Fruit fly (Drosophila melanogaster) whole organism, prepupa: Measurements from ENCODE around the gene CG12725.

Experiments used
- Blimp-1 ChIP-seq: fragments of 200-800 bp; sonication (Bioruptor generic); optimal IDR thresholded peaks from 3 replicates; lab custom pipeline; 2017; ENCODE audit warnings: missing biosample characterization, missing genetic modification characterization, mild to moderate bottlenecking, moderate library complexity, missing genetic modification reagents
- CG10631 ChIP-seq: fragments of 200-800 bp; sonication (Bioruptor generic); optimal IDR thresholded peaks from 2 replicates; lab custom pipeline; 2016; ENCODE audit warnings: missing biosample characterization, missing genetic modification characterization
- CG10669 ChIP-seq: fragments of 200-800 bp; sonication (Bioruptor generic); optimal IDR thresholded peaks from 3 replicates; lab custom pipeline; 2018; ENCODE audit warnings: missing biosample characterization, mild to moderate bottlenecking, missing genetic modification characterization, moderate library complexity
- CG11762 ChIP-seq: fragments of 200-800 bp; sonication (Bioruptor generic); optimal IDR thresholded peaks from 3 replicates; lab custom pipeline; 2016; ENCODE audit warnings: missing biosample characterization, missing genetic modification characterization; ENCODE audit not compliant: insufficient read depth
- CG11902 ChIP-seq: fragments of 200-800 bp; sonication (Bioruptor generic); optimal IDR thresholded peaks from 3 replicates; lab custom pipeline; 2016; ENCODE audit warnings: missing biosample characterization, missing genetic modification characterization
- CG15336 ChIP-seq: fragments of 200-800 bp; sonication (Bioruptor generic); IDR thresholded peaks from 2 replicates; pipeline ENCODE4 v1.3.6; 2022; ENCODE audit warnings: missing biosample characterization, missing genetic modification characterization
- CG1621 ChIP-seq: fragments of 200-800 bp; sonication (Bioruptor generic); optimal IDR thresholded peaks from 3 replicates; lab custom pipeline; 2018; ENCODE audit warnings: missing biosample characterization, mild to moderate bottlenecking, missing genetic modification characterization
- CG3032 ChIP-seq: fragments of 200-800 bp; optimal IDR thresholded peaks from 2 replicates; lab custom pipeline; 2019; ENCODE audit warnings: missing biosample characterization, mild to moderate bottlenecking, missing genetic modification characterization, moderate library complexity
- CG31627 ChIP-seq: fragments of 200-800 bp; sonication (Bioruptor generic); optimal IDR thresholded peaks from 3 replicates; lab custom pipeline; 2016; ENCODE audit warnings: missing biosample characterization, missing genetic modification characterization
- CG32006 ChIP-seq: fragments of 200-800 bp; sonication (Bioruptor generic); optimal IDR thresholded peaks from 3 replicates; lab custom pipeline; 2017; ENCODE audit warnings: missing biosample characterization, mild to moderate bottlenecking, missing genetic modification characterization
- CG34406 ChIP-seq: fragments of 200-800 bp; sonication (Bioruptor generic); optimal IDR thresholded peaks from 3 replicates; lab custom pipeline; 2016; ENCODE audit warnings: missing biosample characterization, missing genetic modification characterization
- CG6276 ChIP-seq: fragments of 200-800 bp; sonication (Bioruptor generic); optimal IDR thresholded peaks from 2 replicates; lab custom pipeline; 2017; ENCODE audit warnings: missing biosample characterization, mild to moderate bottlenecking, missing genetic modification characterization
- CG6792 ChIP-seq: fragments of 200-800 bp; sonication (Bioruptor generic); optimal IDR thresholded peaks from 3 replicates; lab custom pipeline; 2016; ENCODE audit warnings: missing biosample characterization, missing genetic modification characterization
- CG6854 ChIP-seq: fragments of 200-800 bp; sonication (Bioruptor generic); optimal IDR thresholded peaks from 2 replicates; lab custom pipeline; 2017; ENCODE audit warnings: missing biosample characterization, mild to moderate bottlenecking, missing genetic modification characterization
- CG7368 ChIP-seq: fragments of 200-800 bp; sonication (Bioruptor generic); optimal IDR thresholded peaks from 3 replicates; lab custom pipeline; 2016; ENCODE audit warnings: missing biosample characterization, missing genetic modification characterization
- CG8119 ChIP-seq: fragments of 200-800 bp; sonication (Bioruptor generic); IDR thresholded peaks from 3 replicates; pipeline ENCODE4 v1.3.6; 2022; ENCODE audit warnings: missing biosample characterization, missing genetic modification characterization
- CG8319 ChIP-seq: fragments of 200-800 bp; sonication (Bioruptor generic); optimal IDR thresholded peaks from 3 replicates; lab custom pipeline; 2016; ENCODE audit warnings: missing biosample characterization, missing genetic modification characterization
- CG8632 ChIP-seq: fragments of 200-800 bp; sonication (Bioruptor generic); optimal IDR thresholded peaks from 3 replicates; lab custom pipeline; 2016; ENCODE audit warnings: missing biosample characterization, missing genetic modification characterization
- CG9139 ChIP-seq: fragments of 200-800 bp; sonication (Bioruptor generic); optimal IDR thresholded peaks from 3 replicates; lab custom pipeline; 2017; ENCODE audit warnings: missing biosample characterization, mild to moderate bottlenecking, missing genetic modification characterization
- Eip78C ChIP-seq: fragments of 200-800 bp; sonication (Bioruptor generic); peaks from one replicate; lab custom pipeline; 2016; ENCODE audit warnings: missing biosample characterization, missing genetic modification characterization
- Eip93F ChIP-seq: fragments of 200-800 bp; sonication (Bioruptor generic); optimal IDR thresholded peaks from 2 replicates; lab custom pipeline; 2016; ENCODE audit warnings: missing biosample characterization, mild to moderate bottlenecking, missing genetic modification characterization
- Ets21C ChIP-seq: fragments of 200-800 bp; sonication (Bioruptor generic); optimal IDR thresholded peaks from 3 replicates; lab custom pipeline; 2016; ENCODE audit warnings: missing biosample characterization, missing genetic modification characterization
- Ets96B ChIP-seq: fragments of 200-800 bp; optimal IDR thresholded peaks from 2 replicates; lab custom pipeline; 2019; ENCODE audit warnings: missing biosample characterization, mild to moderate bottlenecking, missing genetic modification characterization, moderate library complexity
- Gug ChIP-seq: fragments of 200-800 bp; sonication (Bioruptor generic); IDR thresholded peaks from 2 replicates; pipeline ENCODE4 v1.3.6; 2022; ENCODE audit warnings: missing biosample characterization, missing genetic modification characterization
- Hr38 ChIP-seq: sonication (Bioruptor generic); optimal IDR thresholded peaks from 2 replicates; lab custom pipeline; 2016; ENCODE audit warnings: missing biosample characterization, missing genetic modification characterization
- Hr39 ChIP-seq: fragments of 200-800 bp; sonication (Bioruptor generic); optimal IDR thresholded peaks from 2 replicates; lab custom pipeline; 2016; ENCODE audit warnings: missing biosample characterization, missing genetic modification characterization
- Hr4 ChIP-seq: fragments of 200-800 bp; sonication (Bioruptor generic); optimal IDR thresholded peaks from 3 replicates; lab custom pipeline; 2016; ENCODE audit warnings: missing biosample characterization, missing genetic modification characterization
- Lpt ChIP-seq: fragments of 200-800 bp; sonication (Bioruptor generic); optimal IDR thresholded peaks from 3 replicates; lab custom pipeline; 2016; ENCODE audit warnings: missing biosample characterization, missing genetic modification characterization
- Met ChIP-seq: fragments of 200-800 bp; sonication (Bioruptor generic); optimal IDR thresholded peaks from 3 replicates; lab custom pipeline; 2016; ENCODE audit warnings: missing biosample characterization, missing genetic modification characterization
- OdsH ChIP-seq: fragments of 200-800 bp; sonication (Bioruptor generic); optimal IDR thresholded peaks from 3 replicates; lab custom pipeline; 2016; ENCODE audit warnings: missing biosample characterization, missing genetic modification characterization
- Smox ChIP-seq: fragments of 200-800 bp; sonication (Bioruptor generic); optimal IDR thresholded peaks from 3 replicates; lab custom pipeline; 2016; ENCODE audit warnings: missing biosample characterization, missing genetic modification characterization
- Sox102F ChIP-seq: fragments of 200-800 bp; sonication (Bioruptor generic); optimal IDR thresholded peaks from 2 replicates; lab custom pipeline; 2016; ENCODE audit warnings: missing biosample characterization, mild to moderate bottlenecking, missing genetic modification characterization
- Sox14 ChIP-seq: fragments of 200-800 bp; sonication (Bioruptor generic); optimal IDR thresholded peaks from 3 replicates; lab custom pipeline; 2016; ENCODE audit warnings: missing biosample characterization, missing genetic modification characterization
- achi ChIP-seq: fragments of 200-800 bp; sonication (Bioruptor generic); optimal IDR thresholded peaks from 3 replicates; lab custom pipeline; 2016; ENCODE audit warnings: missing biosample characterization, missing genetic modification characterization
- acj6 ChIP-seq: fragments of 200-800 bp; sonication (Bioruptor generic); optimal IDR thresholded peaks from 3 replicates; lab custom pipeline; 2016; ENCODE audit warnings: missing biosample characterization, missing genetic modification characterization
- cyc ChIP-seq: fragments of 200-800 bp; sonication (Bioruptor generic); optimal IDR thresholded peaks from 3 replicates; lab custom pipeline; 2016; ENCODE audit warnings: missing biosample characterization, missing genetic modification characterization
- dac ChIP-seq: fragments of 200-800 bp; sonication (Bioruptor generic); optimal IDR thresholded peaks from 2 replicates; lab custom pipeline; 2017; ENCODE audit warnings: missing biosample characterization, mild to moderate bottlenecking, missing genetic modification characterization
- eg ChIP-seq: fragments of 200-800 bp; sonication (Bioruptor generic); IDR thresholded peaks from 3 replicates; pipeline ENCODE4 v1.3.6; 2022; ENCODE audit warnings: missing biosample characterization, missing genetic modification characterization
- esn ChIP-seq: fragments of 200-800 bp; sonication (Bioruptor generic); optimal IDR thresholded peaks from 2 replicates; lab custom pipeline; 2016; ENCODE audit warnings: missing biosample characterization, mild to moderate bottlenecking, missing genetic modification characterization, moderate library complexity
- fd85E ChIP-seq: fragments of 200-800 bp; sonication (Bioruptor generic); optimal IDR thresholded peaks from 3 replicates; lab custom pipeline; 2016; ENCODE audit warnings: missing biosample characterization, missing genetic modification characterization
- fkh ChIP-seq: fragments of 200-800 bp; sonication (Bioruptor generic); optimal IDR thresholded peaks from 3 replicates; lab custom pipeline; 2017; ENCODE audit warnings: missing biosample characterization, mild to moderate bottlenecking, missing genetic modification characterization, moderate library complexity
- lz ChIP-seq: fragments of 200-800 bp; sonication (Bioruptor generic); optimal IDR thresholded peaks from 3 replicates; lab custom pipeline; 2016; ENCODE audit warnings: missing biosample characterization, missing genetic modification characterization
- pdm3 ChIP-seq: fragments of 200-800 bp; sonication (Bioruptor generic); optimal IDR thresholded peaks from 3 replicates; lab custom pipeline; 2016; ENCODE audit warnings: missing biosample characterization, missing genetic modification characterization
- salr ChIP-seq, 2 experiments: fragments of 200-800 bp; sonication (Bioruptor generic); optimal IDR thresholded peaks; 3 replicates each; lab custom pipeline; 2016 to 2018; ENCODE audit warnings: missing biosample characterization in 2 of 2, missing genetic modification characterization in 2 of 2, mild to moderate bottlenecking in 1 of 2
- ss ChIP-seq, 2 experiments: fragments of 200-800 bp; sonication (Bioruptor generic); optimal IDR thresholded peaks; 2 replicates in 1 of 2; 3 replicates in 1 of 2; lab custom pipeline; 2017 to 2018; ENCODE audit warnings: mild to moderate bottlenecking in 2 of 2, missing biosample characterization in 2 of 2, missing genetic modification characterization in 2 of 2, moderate library complexity in 1 of 2
- topi ChIP-seq: fragments of 200-800 bp; sonication (Bioruptor generic); optimal IDR thresholded peaks from 3 replicates; lab custom pipeline; 2016; ENCODE audit warnings: missing biosample characterization, missing genetic modification characterization

The CG12725 gene

dm6 chrX:13391174-13392040 is 11.3 kb downstream of the CG12725 start (continued):
- TF ChIP-seq ss (GFP tag; optimal IDR thresholded peaks at IDR 0.05; lab: Kevin White, UChicago) (no peak), CG6792 (no peak), CG8319 (GFP tag; lab: Kevin White, UChicago) (no peak), Met (GFP tag; lab: Kevin White, UChicago) (no peak), CG10631 (GFP tag; lab: Kevin White, UChicago) (no peak), Gug (GFP tag; lab: Robert Waterston, UW) (no peak; the same call in 1 of the 2 replicates), Smox (GFP tag; lab: Kevin White, UChicago) (no peak), CG32006 (peak; percentile 17), fkh (GFP tag; lab: Kevin White, UChicago) (no peak)

DNA sequence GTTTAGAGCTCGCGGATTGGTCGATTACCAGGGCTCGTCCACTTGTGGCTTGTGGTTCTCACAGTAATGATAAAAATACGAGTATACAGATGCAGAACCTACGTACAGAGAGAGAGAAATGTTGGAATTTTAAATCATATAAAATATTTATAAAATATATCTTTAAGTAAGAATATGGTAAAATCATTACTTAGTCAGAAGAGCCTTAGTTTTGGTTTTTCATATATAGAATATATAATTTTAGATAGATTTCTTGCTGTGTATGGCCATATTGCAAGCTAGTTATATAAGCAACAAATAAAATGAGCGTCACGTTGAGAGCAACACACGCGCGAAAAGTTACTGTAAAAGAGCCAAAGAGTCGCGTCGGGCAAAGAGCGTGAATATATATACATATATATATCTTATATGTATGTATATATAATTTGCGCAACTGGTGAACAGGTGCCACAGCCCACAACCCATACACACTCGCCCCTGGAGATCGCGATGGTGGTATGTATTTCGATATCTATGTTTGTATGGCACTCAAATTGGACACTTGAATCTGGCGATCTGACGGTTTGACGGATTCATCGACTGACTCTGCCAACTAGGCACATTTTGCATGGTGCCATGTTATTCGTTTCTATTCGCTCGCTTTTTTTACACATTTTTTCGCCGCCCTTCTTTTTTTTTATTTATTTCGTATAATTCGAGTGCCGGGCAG is 12.0 kb downstream of the CG12725 start:
- TF ChIP-seq Ets21C (GFP tag; lab: Kevin White, UChicago) (no peak), eg (GFP tag; lab: Robert Waterston, UW) (peak; percentile 92), Ets96B (peak; percentile 74), Hr4 (GFP tag; lab: Kevin White, UChicago) (peak; percentile 45), CG11902 (no peak), pdm3 (GFP tag; lab: Kevin White, UChicago) (peak; percentile 24), CG6276 (peak; percentile 75), topi (GFP tag; lab: Kevin White, UChicago) (peak; percentile 28), Hr38 (GFP tag; lab: Kevin White, UChicago) (no peak), achi (GFP tag; lab: Kevin White, UChicago) (peak; percentile 66), CG31627 (GFP tag; lab: Kevin White, UChicago) (no peak), acj6 (peak; percentile 43), dac (GFP tag; lab: Kevin White, UChicago) (no peak), lz (GFP tag; lab: Kevin White, UChicago) (peak; percentile 2), CG7368 (GFP tag; lab: Kevin White, UChicago) (peak; percentile 25), CG6854 (GFP tag; lab: Kevin White, UChicago) (no peak), fd85E (GFP tag; lab: Kevin White, UChicago) (no peak), CG15336 (GFP tag; lab: Robert Waterston, UW) (peak; percentile 89), cyc (GFP tag; lab: Kevin White, UChicago) (peak; percentile 20), CG11762 (no peak), Blimp-1 (GFP tag; lab: Kevin White, UChicago) (no peak), Eip93F (GFP tag; lab: Kevin White, UChicago) (no peak), CG34406 (peak; percentile 59), CG8319 (GFP tag; lab: Kevin White, UChicago) (peak; percentile 20), Hr39 (GFP tag; lab: Kevin White, UChicago) (no peak), Lpt (GFP tag; lab: Kevin White, UChicago) (peak; percentile 63), Gug (GFP tag; lab: Robert Waterston, UW) (peak; percentile 82), CG3032 (tag; lab: Kevin White, UChicago) (peak; percentile 74), CG9139 (GFP tag; lab: Kevin White, UChicago) (peak; percentile 58), esn (GFP tag; lab: Kevin White, UChicago) (peak; percentile 40), CG8632 (peak; percentile 50), ss (GFP tag; optimal IDR thresholded peaks at IDR 0.05; lab: Kevin White, UChicago) (peak; percentile 38 to 60), Smox (GFP tag; lab: Kevin White, UChicago) (no peak), CG8119 (peak; percentile 85), Sox14 (GFP tag; lab: Kevin White, UChicago) (no peak), CG10669 (GFP tag; lab: Kevin White, UChicago) (peak; percentile 50), OdsH (GFP tag; lab: Kevin White, UChicago) (peak; percentile 59), Sox102F (GFP tag; lab: Kevin White, UChicago) (no peak), salr (GFP tag; optimal IDR thresholded peaks at IDR 0.05; lab: Kevin White, UChicago) (peak in 1 of 2 experiments; percentile 29), Eip78C (GFP tag; lab: Kevin White, UChicago) (peak; percentile 79), CG1621 (tag; lab: Kevin White, UChicago) (no peak), CG32006 (peak; percentile 73), fkh (GFP tag; lab: Kevin White, UChicago) (no peak)
